Worm (Caenorhabditis elegans) whole organism, dauer: ENCODE data around the gene ham-3.

Experiments
- unc-62 ChIP-seq: sonication (generic microtip); optimal IDR thresholded peaks from 2 replicates; lab custom pipeline; 2017; ENCODE audit warnings: missing biosample characterization, missing genetic modification reagents, missing genetic modification characterization

The ham-3 gene

DNA sequence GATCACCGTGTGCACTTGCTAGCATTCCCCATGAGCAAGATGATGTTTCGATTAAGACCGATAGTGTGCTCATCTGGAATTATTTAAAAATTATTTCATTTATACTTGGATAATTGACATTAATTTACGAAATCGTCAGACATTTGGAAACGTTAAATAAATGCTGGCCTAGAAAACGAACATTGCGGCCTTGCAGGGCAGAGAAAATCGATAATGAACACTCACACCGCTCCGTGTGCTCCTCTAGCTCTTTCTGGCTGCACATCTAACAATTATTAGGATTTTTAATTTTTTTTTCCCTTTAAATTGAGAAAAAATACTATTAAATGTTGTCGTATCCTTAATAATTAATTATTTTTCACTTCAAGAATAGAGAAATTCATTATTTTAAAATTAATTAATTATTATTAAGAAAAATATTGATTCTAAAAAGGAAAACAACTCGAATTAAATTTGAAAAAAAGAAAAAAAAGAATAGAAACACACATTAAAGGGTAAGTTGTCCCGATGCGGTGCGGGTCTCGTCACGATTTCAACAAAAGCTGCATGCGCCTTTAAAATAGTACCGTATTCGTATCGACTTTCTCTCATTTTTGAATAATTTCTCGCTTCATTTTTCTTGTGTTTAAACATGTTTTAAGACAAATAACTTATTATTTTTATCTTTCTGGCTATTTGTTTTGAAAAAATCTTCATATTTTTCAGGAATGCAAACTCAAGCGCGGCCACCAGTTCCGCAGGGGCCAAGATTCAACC, at the start of gene ham-3, which contains the start of gene gtf-2H3:
Gene ham-3 (plus strand): TSS at position 706 of the 756 bp plus-strand sequence.
Gene gtf-2H3 (minus strand): TSS at position 73 of the 756 bp plus-strand sequence.
- TF ChIP-seq unc-62 (GFP tag; lab: Kevin White, UChicago) = no peak

DNA sequence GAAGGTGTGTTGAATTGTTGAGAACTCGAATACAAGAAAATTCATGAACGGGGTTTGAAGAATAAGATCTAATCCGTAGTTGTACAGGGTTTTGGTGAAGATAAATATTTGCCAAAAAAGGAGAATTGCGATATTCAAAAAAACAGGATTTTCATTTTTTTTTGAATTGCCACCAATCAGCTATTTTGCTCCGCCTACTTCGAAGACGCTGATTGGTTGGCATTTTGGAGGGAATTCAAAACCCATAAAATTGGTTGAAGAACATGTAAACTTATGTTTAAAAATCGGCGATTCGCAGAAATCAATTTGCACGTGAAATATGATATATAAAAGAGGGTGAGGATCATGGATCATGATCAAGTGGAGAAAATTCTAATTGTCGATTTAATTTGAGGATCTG, 44.5 kb upstream of the ham-3 start:
- no peak for TF ChIP-seq unc-62 (GFP tag; lab: Kevin White, UChicago)

DNA sequence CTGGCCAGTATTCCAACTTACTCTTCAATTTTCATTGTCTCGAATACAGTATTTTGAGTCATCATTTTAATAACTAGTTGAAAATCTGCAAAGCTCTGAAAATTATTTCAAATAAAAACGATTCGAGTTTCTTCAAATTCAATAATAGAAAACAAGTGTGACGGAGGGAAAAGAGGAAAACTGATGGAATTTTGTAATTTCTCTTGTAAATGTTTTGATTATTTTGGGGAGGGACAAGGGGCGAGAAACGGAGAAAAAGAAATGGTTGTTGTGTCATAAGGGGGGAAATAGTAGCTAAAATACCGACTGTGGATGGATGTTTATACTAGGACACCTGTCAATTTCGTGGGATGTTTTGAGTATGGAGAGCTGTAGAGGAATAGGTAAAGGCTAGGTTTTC, 42.4 kb upstream of the ham-3 start, which contains the start of gene T16G12.9:
Gene T16G12.9 (minus strand): TSS at position 101 of the 400 bp plus-strand sequence.
- TF ChIP-seq unc-62 (GFP tag; lab: Kevin White, UChicago) = no peak

DNA sequence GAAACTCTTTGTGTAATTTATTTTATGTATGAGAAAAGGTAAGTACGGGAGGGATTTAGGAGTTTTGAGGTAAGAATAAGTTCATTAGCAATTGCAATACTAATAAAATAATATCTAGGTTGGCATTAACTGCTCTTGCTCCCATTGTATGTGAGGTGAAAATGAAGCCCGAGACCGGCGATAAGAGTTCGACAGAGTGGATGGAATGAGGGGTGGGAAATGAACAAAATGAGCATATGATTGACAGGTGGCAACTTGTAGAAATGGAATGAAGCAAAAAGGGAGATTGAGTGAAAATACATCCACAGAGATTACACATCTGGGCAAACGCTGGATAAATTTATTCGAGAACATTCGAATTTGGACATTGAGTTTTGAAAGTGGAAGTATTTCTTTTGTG, 41.8 kb upstream of the ham-3 start:
- no peak for TF ChIP-seq unc-62 (GFP tag; lab: Kevin White, UChicago)

DNA sequence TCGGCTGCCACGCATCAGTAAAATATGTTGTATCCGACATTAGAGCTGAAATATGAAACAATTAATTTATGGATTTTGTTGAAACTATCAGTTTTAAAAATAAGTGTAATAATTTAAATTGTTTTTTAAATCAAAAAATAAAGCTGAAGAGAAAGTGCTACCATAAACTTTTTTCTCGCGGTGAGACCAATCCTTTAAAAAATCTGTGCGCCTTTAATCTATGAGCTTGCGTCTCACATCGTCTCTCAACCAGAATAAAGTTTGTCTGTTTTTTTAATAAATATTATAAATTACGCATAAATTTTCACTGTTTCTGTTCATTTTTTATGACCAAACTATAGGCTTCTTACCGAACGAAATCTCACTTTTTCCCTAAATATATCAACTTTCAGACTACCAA, 37.3 kb upstream of the ham-3 start, which contains the start of gene T16H12.3:
Gene T16H12.3 (minus strand): TSS at position 51 of the 400 bp plus-strand sequence.
- no peak for TF ChIP-seq unc-62 (GFP tag; lab: Kevin White, UChicago)

ce11 chrIII:10085103-10085502, 35.5 kb upstream of the ham-3 start, which contains the start of gene T16H12.13:
Gene T16H12.13 (plus strand): TSS chrIII:10085403.
- TF ChIP-seq unc-62 (GFP tag; lab: Kevin White, UChicago) = no peak

DNA sequence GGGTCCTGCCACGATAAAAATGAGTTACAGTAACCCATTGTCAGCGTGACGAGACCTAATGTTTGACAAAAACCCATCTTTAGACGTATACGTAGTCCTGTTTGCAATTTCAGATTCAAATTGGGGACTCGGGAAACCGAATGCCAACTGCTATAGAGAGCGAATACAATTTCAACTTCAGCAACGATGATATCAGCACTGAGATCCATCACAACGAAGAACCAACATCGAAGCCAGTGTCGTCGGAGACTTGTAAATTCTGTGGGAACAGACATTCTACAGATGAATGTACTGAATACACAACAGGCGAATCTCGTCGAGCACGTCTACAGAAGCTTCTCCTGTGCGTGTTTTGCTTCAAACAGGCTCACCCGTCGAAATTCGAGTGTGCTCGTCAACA, 35.0 kb upstream of the ham-3 start:
- TF ChIP-seq unc-62 (GFP tag; lab: Kevin White, UChicago) = no peak

DNA sequence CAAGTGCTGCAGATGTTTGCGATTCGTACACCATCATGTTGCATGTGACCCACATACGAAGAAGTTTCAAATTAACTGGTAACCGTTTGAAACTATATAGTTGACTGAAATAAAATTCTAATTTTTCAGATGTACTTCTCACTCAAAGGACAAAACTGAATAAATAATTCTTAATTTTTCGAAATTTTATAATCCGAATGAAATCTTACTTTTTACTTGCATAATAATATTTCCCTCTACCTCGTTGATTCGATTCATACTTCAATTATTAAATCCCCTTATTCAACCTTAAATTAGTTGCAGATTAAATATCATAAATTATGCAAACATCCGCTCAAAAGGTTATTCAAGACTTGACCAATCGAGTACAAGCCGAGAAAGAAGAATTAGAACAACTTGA, 34.6 kb upstream of the ham-3 start, which contains the start of gene T16H12.2:
Gene T16H12.2 (plus strand): TSS at position 301 of the 400 bp plus-strand sequence.
- TF ChIP-seq unc-62 (GFP tag; lab: Kevin White, UChicago) = no peak

- no peak for TF ChIP-seq unc-62 (GFP tag; lab: Kevin White, UChicago)
Observed at ce11 chrIII:10088508-10088981, 32.0 kb upstream of the ham-3 start, which contains the start of gene hal-2. Gene hal-2 (minus strand): TSS chrIII:10088931.

DNA sequence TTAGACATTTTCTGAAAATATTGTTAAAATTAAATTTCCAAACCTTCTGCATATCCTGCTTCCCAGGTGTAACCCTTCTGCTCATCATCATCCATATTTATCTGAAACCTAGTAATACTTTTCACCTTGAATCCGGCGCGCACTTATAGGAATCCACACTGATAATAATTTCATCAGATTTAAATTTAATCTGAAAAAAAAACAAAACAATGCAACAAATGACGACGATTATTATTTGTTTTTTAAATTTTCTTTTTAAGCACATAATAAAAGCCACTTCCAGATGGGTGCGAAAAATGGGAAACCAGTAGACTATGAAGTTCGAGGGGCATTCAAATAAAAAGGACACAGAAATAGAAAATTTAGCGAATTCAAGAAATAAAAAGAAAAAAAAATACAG, 29.9 kb upstream of the ham-3 start, which contains the start of gene gtf-2H2C:
Gene gtf-2H2C (minus strand): TSS at position 101 of the 400 bp plus-strand sequence.
- no peak for TF ChIP-seq unc-62 (GFP tag; lab: Kevin White, UChicago)

ce11 chrIII:10093093-10093492, 27.5 kb upstream of the ham-3 start:
- no peak for TF ChIP-seq unc-62 (GFP tag; lab: Kevin White, UChicago)

DNA sequence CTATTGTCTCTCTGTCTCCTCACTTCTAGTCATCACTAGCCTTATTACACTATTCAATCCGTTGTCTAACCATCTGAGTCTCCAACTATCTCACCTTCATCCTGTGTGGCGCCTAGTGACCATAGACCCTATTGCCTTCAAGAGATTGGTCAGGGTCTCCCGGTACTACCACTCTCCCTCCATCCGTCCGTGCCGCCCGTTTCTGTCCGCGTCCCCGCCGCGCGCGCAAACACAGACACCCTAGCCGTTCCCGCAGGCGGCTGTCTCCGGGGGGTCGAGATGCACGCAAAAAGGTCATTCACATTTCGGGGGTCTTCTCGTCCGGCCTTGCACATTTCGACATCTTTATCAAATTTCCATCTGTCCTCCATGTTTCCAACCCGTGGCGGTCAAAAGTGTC, 26.0 kb upstream of the ham-3 start:
- TF ChIP-seq unc-62 (GFP tag; lab: Kevin White, UChicago) = no peak

DNA sequence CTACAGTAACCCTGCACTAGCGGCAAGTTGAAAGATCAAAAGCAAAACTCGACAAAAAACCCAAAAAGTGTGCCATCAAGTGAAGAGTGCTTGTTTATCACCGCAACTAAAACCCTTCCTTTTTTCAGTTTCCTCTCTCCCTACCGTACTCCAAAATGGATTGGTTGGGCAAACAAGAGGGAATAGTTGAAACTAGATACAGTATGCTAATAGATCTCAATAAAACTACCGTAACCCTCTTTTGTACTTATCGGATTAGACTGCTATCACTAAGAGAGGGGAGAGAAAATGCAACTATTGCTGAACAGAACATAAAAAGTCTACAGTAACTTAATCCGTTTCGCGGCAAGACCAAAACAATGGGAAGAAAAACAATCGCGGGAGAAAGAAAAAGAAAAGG, 25.2 kb upstream of the ham-3 start:
- no peak for TF ChIP-seq unc-62 (GFP tag; lab: Kevin White, UChicago)

DNA sequence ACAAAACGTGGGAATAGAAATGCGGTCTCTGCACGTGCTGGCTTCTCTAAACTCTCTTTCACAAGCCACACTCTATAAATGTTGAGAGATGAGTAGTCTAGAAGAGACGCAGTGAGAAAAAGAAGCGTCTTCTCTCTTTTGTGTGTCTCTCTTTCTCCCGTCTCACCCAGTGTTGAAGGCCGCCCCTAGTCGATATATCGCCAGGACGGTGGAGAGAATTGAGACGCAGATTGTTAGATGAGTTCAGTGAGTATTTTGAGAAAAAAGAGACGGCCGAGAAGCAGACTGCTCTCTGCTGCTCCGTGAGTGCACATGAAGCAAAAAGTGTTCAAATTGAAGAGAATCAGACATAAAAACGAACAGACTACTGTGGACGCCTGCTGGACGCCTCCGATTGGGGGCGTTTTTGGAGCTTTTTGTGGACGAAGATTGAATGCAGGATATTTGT, 24.0 kb upstream of the ham-3 start:
- no peak for TF ChIP-seq unc-62 (GFP tag; lab: Kevin White, UChicago)

DNA sequence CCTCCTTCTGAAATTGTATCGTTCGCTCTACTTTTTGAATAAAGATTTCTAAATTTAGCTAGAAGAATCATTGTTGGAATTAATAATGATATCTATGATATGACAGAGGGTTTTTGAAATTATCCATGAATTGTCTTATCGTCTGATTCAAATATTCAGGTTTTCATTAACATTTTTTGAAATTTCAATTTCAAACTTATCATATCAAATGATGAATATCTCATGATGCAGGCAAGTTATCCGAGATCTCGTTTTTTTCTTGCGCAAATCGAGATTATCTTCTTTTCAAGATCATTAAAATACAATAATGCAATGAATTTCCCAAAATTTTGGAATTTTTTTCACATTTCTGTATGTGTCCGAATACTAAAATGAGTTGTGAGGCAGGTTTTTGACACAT, 22.6 kb upstream of the ham-3 start, which contains the start of gene spop-1:
Gene spop-1 (minus strand): TSS at position 101 of the 400 bp plus-strand sequence.
- no peak for TF ChIP-seq unc-62 (GFP tag; lab: Kevin White, UChicago)

ce11 chrIII:10101352-10101751, 19.2 kb upstream of the ham-3 start, which contains the start of gene kel-10:
Gene kel-10 (minus strand): TSS chrIII:10101452.
- TF ChIP-seq unc-62 (GFP tag; lab: Kevin White, UChicago) = no peak
